Fruit fly (Drosophila melanogaster): ENCODE measurements around the gene CG17560.
A peak's percentile ranks its signal among the peaks of the same experiment; 100 is the strongest.

The CG17560 gene

DNA sequence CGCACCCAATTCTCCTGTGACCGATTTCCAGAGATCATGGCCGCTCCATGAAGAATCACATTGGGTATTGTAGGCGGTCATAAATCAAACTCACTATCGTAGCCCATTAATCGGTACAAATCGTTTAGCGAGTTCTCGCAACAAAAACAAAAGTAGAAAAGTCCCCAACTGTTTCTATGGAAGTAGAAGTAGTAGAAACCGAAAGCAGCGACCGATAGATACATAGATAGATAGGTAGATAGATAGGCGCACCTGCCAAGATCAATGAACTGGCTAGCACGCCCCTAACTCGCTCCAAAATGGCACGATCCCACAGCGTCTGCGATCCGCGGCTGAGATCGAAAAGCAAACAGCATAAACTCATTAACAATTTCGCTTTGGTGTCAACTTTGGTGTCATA lies 17.0 kb upstream of the CG17560 start:
- peak; percentile 19 for TF ChIP-seq CG15269 (tag; optimal IDR thresholded peaks at IDR 0.05)
- TF ChIP-seq sd (tag; optimal IDR thresholded peaks at IDR 0.05) = peak; percentile 16
- TF ChIP-seq stc (GFP tag; IDR thresholded peaks at IDR 0.05) = no peak
- TF ChIP-seq grn (GFP tag; optimal IDR thresholded peaks at IDR 0.05) = peak; percentile 64
- 0 out of 4 replicates have a peak, but pooled peaks have one; percentile 10 for TF ChIP-seq chinmo (GFP tag; IDR thresholded peaks at IDR 0.05; ENCODE audit: partially characterized antibody)
- TF ChIP-seq Blimp-1 (GFP tag; optimal IDR thresholded peaks at IDR 0.05) = peak; percentile 55
- TF ChIP-seq Aef1 (GFP tag; IDR thresholded peaks at IDR 0.05) = no peak

DNA sequence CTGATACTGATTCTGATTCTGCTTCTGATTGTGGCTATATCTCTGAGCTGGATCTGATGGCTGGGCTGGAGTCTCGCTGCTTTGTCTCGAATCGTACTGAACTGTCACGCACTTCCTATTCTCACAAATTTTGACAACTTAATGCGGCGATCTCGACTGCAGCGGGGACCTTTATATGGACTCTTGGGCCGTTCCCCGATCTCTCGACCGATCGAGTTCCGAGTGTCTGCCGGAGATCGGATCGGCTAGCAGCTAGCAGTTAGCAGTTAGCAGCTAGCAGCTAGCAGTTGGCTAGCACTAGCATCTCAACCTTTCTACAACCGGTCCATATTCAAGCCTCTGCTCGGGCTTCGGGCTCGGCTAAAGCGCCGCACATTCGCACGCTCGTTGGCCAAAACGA lies 13.0 kb upstream of the CG17560 start, which contains the start of gene CG10345:
Gene CG10345 (minus strand): TSS at position 147 of the 400 bp plus-strand sequence.
- TF ChIP-seq CG12104 (GFP tag; optimal IDR thresholded peaks at IDR 0.05) (no peak), CG13894 (tag; optimal IDR thresholded peaks at IDR 0.05) (peak; percentile 56), CG12769 (tag; optimal IDR thresholded peaks at IDR 0.05) (peak; percentile 38), Mrtf (GFP tag; IDR thresholded peaks at IDR 0.05) (no peak), Bteb2 (GFP tag; optimal IDR thresholded peaks at IDR 0.05) (no peak), chinmo (GFP tag; IDR thresholded peaks at IDR 0.05; ENCODE audit: partially characterized antibody) (0 out of 4 replicates have a peak, but pooled peaks have one; percentile 39), so (GFP tag; IDR thresholded peaks at IDR 0.05) (no peak), wor (GFP tag; IDR thresholded peaks at IDR 0.05) (no peak), Deaf1 (tag; optimal IDR thresholded peaks at IDR 0.05) (peak; percentile 85), Med (GFP tag) (peak; percentile 47), CG18476 (GFP tag; optimal IDR thresholded peaks at IDR 0.05) (no peak)

dm6 chr3R:16605929-16606328 lies 11.8 kb upstream of the CG17560 start:
- no peak for TF ChIP-seq CG16813 (GFP tag; IDR thresholded peaks at IDR 0.05; ENCODE audit: partially characterized antibody)
- TF ChIP-seq scrt (GFP tag; optimal IDR thresholded peaks at IDR 0.05) = peak; percentile 75
- no peak for TF ChIP-seq Fer2 (tag; optimal IDR thresholded peaks at IDR 0.05)
- peak in 1 of 2 experiments; percentile 92 for TF ChIP-seq Pdp1 (GFP tag; optimal IDR thresholded peaks at IDR 0.05)

dm6 chr3R:16608920-16609319 lies 8.8 kb upstream of the CG17560 start, which contains the start of gene NPF:
TSS of gene NPF (plus strand) at chr3R:16609220.
- TF ChIP-seq Neu2 (GFP tag; optimal IDR thresholded peaks at IDR 0.05; ENCODE audit: borderline replicate concordance) = no peak
- no peak for TF ChIP-seq pfk (GFP tag; optimal IDR thresholded peaks at IDR 0.05)
- TF ChIP-seq HmgZ (tag; optimal IDR thresholded peaks at IDR 0.05) = no peak
- TF ChIP-seq ERR (GFP tag; optimal IDR thresholded peaks at IDR 0.05) = no peak
- TF ChIP-seq cg (GFP tag; optimal IDR thresholded peaks at IDR 0.05) = no peak
- no peak for TF ChIP-seq CG34224 (GFP tag; IDR thresholded peaks at IDR 0.05; ENCODE audit: partially characterized antibody)
- no peak for TF ChIP-seq CG8765 (GFP tag; IDR thresholded peaks at IDR 0.05)
- TF ChIP-seq CG17802 (tag; optimal IDR thresholded peaks at IDR 0.05) = no peak
- TF ChIP-seq CG33557 (GFP tag; optimal IDR thresholded peaks at IDR 0.05) = no peak
- no peak for TF ChIP-seq CG1024 (GFP tag; IDR thresholded peaks at IDR 0.05)
- no peak for TF ChIP-seq ara (GFP tag; IDR thresholded peaks at IDR 0.05)
- no peak for TF ChIP-seq Fer1 (GFP tag; optimal IDR thresholded peaks at IDR 0.05)
- no peak for TF ChIP-seq luna (GFP tag; optimal IDR thresholded peaks at IDR 0.05)
- TF ChIP-seq ac (GFP tag; optimal IDR thresholded peaks at IDR 0.05) = no peak
- no peak for TF ChIP-seq Aef1 (GFP tag; IDR thresholded peaks at IDR 0.05)
- no peak for TF ChIP-seq CG10959 (GFP tag; IDR thresholded peaks at IDR 0.05)
- TF ChIP-seq CG17568 (GFP tag; optimal IDR thresholded peaks at IDR 0.05) = no peak
